Fruit fly (Drosophila melanogaster) whole organism, embryonic: ENCODE measurements around the gene SIFaR.

Experiments
- Atf3 ChIP-seq: fragments of 200-800 bp; sonication (Bioruptor generic); optimal IDR thresholded peaks from 3 replicates; lab custom pipeline; 2016; ENCODE audit warnings: missing biosample characterization, missing genetic modification characterization
- Atf6 ChIP-seq: fragments of 200-800 bp; sonication (Bioruptor generic); IDR thresholded peaks from 2 replicates; pipeline ENCODE4 v1.3.6; 2022; ENCODE audit warnings: missing biosample characterization, missing genetic modification characterization
- C15 ChIP-seq: fragments of 200-800 bp; sonication (Bioruptor generic); IDR thresholded peaks from 3 replicates; pipeline ENCODE4 v1.3.6; 2022; ENCODE audit warnings: missing biosample characterization, missing genetic modification characterization
- CG16813 ChIP-seq: fragments of 200-800 bp; sonication (Bioruptor generic); IDR thresholded peaks from 3 replicates; pipeline ENCODE4 v1.3.6; 2022; ENCODE audit warnings: missing biosample characterization, missing genetic modification characterization; ENCODE audit not compliant: partially characterized antibody
- CG2889 ChIP-seq: fragments of 200-800 bp; sonication (Bioruptor generic); IDR thresholded peaks from 3 replicates; pipeline ENCODE4 v1.3.6; 2022; ENCODE audit warnings: missing biosample characterization, missing genetic modification characterization
- CG4404 ChIP-seq: fragments of 200-800 bp; sonication (Bioruptor generic); IDR thresholded peaks from 2 replicates; pipeline ENCODE4 v1.3.6; 2022; ENCODE audit warnings: missing biosample characterization, missing genetic modification characterization
- CG6272 ChIP-seq: fragments of 200-800 bp; sonication (Bioruptor generic); IDR thresholded peaks from 2 replicates; pipeline ENCODE4 v1.3.6; 2022; ENCODE audit warnings: missing biosample characterization, missing genetic modification characterization
- CG7963 ChIP-seq: fragments of 200-800 bp; sonication (Bioruptor generic); IDR thresholded peaks from 3 replicates; pipeline ENCODE4 v1.3.6; 2022; ENCODE audit warnings: missing biosample characterization, missing genetic modification characterization; ENCODE audit not compliant: partially characterized antibody
- CoRest ChIP-seq: fragments of 200-800 bp; sonication (Bioruptor generic); optimal IDR thresholded peaks from 3 replicates; lab custom pipeline; 2018; ENCODE audit warnings: missing biosample characterization, mild to moderate bottlenecking, missing genetic modification characterization, moderate library complexity
- Sin3A ChIP-seq: fragments of >200 bp; optimal IDR thresholded peaks from 2 replicates; lab custom pipeline; 2018
- bab2 ChIP-seq: fragments of 200-800 bp; sonication (Bioruptor generic); optimal IDR thresholded peaks from 2 replicates; lab custom pipeline; 2016; ENCODE audit warnings: missing biosample characterization, missing genetic modification characterization
- luna ChIP-seq: fragments of 200-800 bp; sonication (Bioruptor generic); optimal IDR thresholded peaks from 2 replicates; lab custom pipeline; 2016; ENCODE audit warnings: missing biosample characterization, missing genetic modification characterization
- wdn ChIP-seq: fragments of 200-800 bp; sonication (Bioruptor generic); IDR thresholded peaks from 2 replicates; pipeline ENCODE4 v1.3.6; 2022; ENCODE audit warnings: missing biosample characterization, missing genetic modification characterization
- zen2 ChIP-seq: fragments of 200-800 bp; sonication (Bioruptor generic); IDR thresholded peaks from 3 replicates; pipeline ENCODE4 v1.3.6; 2022; ENCODE audit warnings: missing biosample characterization, missing genetic modification characterization; ENCODE audit not compliant: partially characterized antibody

DNA sequence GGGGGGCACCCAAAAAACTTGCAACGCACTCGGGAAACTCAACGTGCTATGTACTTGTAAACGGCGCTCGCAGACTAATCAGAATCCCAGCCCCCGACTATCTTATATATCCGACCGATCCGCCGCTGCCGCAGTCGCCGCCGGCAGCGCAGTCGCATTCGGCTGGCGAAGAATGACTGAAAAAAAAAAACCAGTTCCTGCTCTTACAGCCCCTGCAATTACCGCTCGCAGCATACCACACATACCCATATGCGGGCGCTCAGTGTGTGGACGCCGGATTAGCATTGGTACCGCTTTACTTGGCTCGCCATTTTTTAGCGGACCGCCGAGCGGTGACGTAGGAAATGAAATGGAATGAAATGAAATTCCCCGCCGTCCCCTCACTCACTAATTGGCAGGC lies 56.7 kb downstream of the SIFaR start, which contains the start of gene e:
- no peak for TF ChIP-seq CoRest (tag; lab: Kevin White, UChicago)
- TF ChIP-seq CG7963 (GFP tag; lab: Robert Waterston, UW): no peak
- no peak for TF ChIP-seq Sin3A
- no peak for TF ChIP-seq luna (GFP tag; lab: Kevin White, UChicago)
- no peak for TF ChIP-seq CG2889 (GFP tag; lab: Robert Waterston, UW)
- no peak for TF ChIP-seq zen2 (GFP tag; lab: Robert Waterston, UW)
- no peak for TF ChIP-seq Atf6 (GFP tag; lab: Robert Waterston, UW)
- TF ChIP-seq CG6272: no peak
- TF ChIP-seq wdn (GFP tag; lab: Robert Waterston, UW): no peak
- TF ChIP-seq CG16813 (GFP tag; lab: Robert Waterston, UW): no peak
- no peak for TF ChIP-seq CG4404
- TF ChIP-seq bab2: no peak
- no peak for TF ChIP-seq C15
- TF ChIP-seq Atf3 (GFP tag; lab: Kevin White, UChicago): no peak
